Worm (Caenorhabditis elegans) whole organism, L2 larva: ENCODE results near the gene sre-1.

Source experiments
- C34F6.9 ChIP-seq: fragments of 150-350 bp; optimal IDR thresholded peaks from 2 replicates; lab custom pipeline; 2014; ENCODE audit warnings: missing biosample characterization, missing genetic modification characterization
- F13H6.1 ChIP-seq: sonication (generic microtip); optimal IDR thresholded peaks from 2 replicates; lab custom pipeline; 2016; ENCODE audit warnings: missing genetic modification characterization, missing compliant biosample characterization
- Y55F3AM.14 ChIP-seq: fragments of 200-800 bp; sonication (Bioruptor generic); optimal IDR thresholded peaks from 2 replicates; lab custom pipeline; 2018; ENCODE audit warnings: mild to moderate bottlenecking, missing genetic modification characterization, missing compliant biosample characterization
- ZK546.5 ChIP-seq: sonication (generic microtip); optimal IDR thresholded peaks from 2 replicates; lab custom pipeline; 2017; ENCODE audit warnings: missing biosample characterization, missing genetic modification characterization
- alr-1 ChIP-seq: fragments of 150-350 bp; optimal IDR thresholded peaks from 2 replicates; lab custom pipeline; 2014; ENCODE audit warnings: missing biosample characterization, missing genetic modification characterization
- aly-2 ChIP-seq: fragments of 150-350 bp; optimal IDR thresholded peaks from 2 replicates; lab custom pipeline; 2014; ENCODE audit warnings: missing biosample characterization, missing genetic modification characterization
- ama-1 ChIP-seq: fragments of 150-350 bp; optimal IDR thresholded peaks from 2 replicates; lab custom pipeline; 2018; ENCODE audit warnings: inconsistent platforms
- blmp-1 ChIP-seq: sonication (generic microtip); optimal IDR thresholded peaks from 2 replicates; lab custom pipeline; 2017; ENCODE audit warnings: missing genetic modification characterization, mild to moderate bottlenecking, missing compliant biosample characterization, antibody characterized with exemption, moderate library complexity; ENCODE audit not compliant: insufficient read depth
- ceh-16 ChIP-seq: fragments of 150-350 bp; optimal IDR thresholded peaks from 2 replicates; lab custom pipeline; 2014; ENCODE audit warnings: missing biosample characterization, missing genetic modification characterization
- ceh-82 ChIP-seq: fragments of 150-350 bp; optimal IDR thresholded peaks from 2 replicates; lab custom pipeline; 2014; ENCODE audit warnings: missing biosample characterization, missing genetic modification characterization
- crh-2 ChIP-seq: sonication (generic microtip); optimal IDR thresholded peaks from 2 replicates; lab custom pipeline; 2017; ENCODE audit warnings: missing biosample characterization, missing genetic modification characterization
- dmd-4 ChIP-seq: sonication (generic microtip); optimal IDR thresholded peaks from 2 replicates; lab custom pipeline; 2017; ENCODE audit warnings: missing biosample characterization, missing genetic modification characterization
- egl-27 ChIP-seq: sonication (generic microtip); optimal IDR thresholded peaks from 3 replicates; lab custom pipeline; 2017; ENCODE audit warnings: missing biosample characterization, missing genetic modification reagents, missing genetic modification characterization
- elt-1 ChIP-seq: fragments of 150-350 bp; optimal IDR thresholded peaks from 2 replicates; lab custom pipeline; 2014; ENCODE audit warnings: missing biosample characterization, missing genetic modification characterization
- fos-1 ChIP-seq: fragments of 150-350 bp; optimal IDR thresholded peaks from 2 replicates; lab custom pipeline; 2014; ENCODE audit warnings: missing biosample characterization, missing genetic modification characterization
- gmeb-1 ChIP-seq: fragments of 150-350 bp; optimal IDR thresholded peaks from 2 replicates; lab custom pipeline; 2014; ENCODE audit warnings: missing biosample characterization, missing genetic modification characterization
- lin-11 ChIP-seq: fragments of 150-350 bp; sonication (generic microtip); optimal IDR thresholded peaks from 2 replicates; lab custom pipeline; 2014; ENCODE audit warnings: missing biosample characterization, missing genetic modification characterization, inconsistent platforms, mixed read lengths
- lin-13 ChIP-seq: fragments of 150-350 bp; optimal IDR thresholded peaks from 2 replicates; lab custom pipeline; 2014; ENCODE audit warnings: missing biosample characterization, missing genetic modification reagents, missing genetic modification characterization
- lsy-2 ChIP-seq, 2 experiments: fragments of 150-350 bp in 1 of 2; sonication (generic microtip) in 1 of 2; optimal IDR thresholded peaks; 2 replicates each; lab custom pipeline; 2014 to 2017; ENCODE audit warnings: missing biosample characterization in 2 of 2, missing genetic modification characterization in 2 of 2
- mab-5 ChIP-seq: fragments of 150-350 bp; optimal IDR thresholded peaks from 2 replicates; lab custom pipeline; 2014; ENCODE audit warnings: missing biosample characterization, missing genetic modification characterization
- nhr-10 ChIP-seq: sonication (generic microtip); optimal IDR thresholded peaks from 2 replicates; lab custom pipeline; 2017; ENCODE audit warnings: missing biosample characterization, missing genetic modification characterization
- nhr-11 ChIP-seq: fragments of 150-350 bp; optimal IDR thresholded peaks from 2 replicates; lab custom pipeline; 2014; ENCODE audit warnings: missing biosample characterization, missing genetic modification characterization
- nhr-12 ChIP-seq: fragments of 150-350 bp; optimal IDR thresholded peaks from 2 replicates; lab custom pipeline; 2014; ENCODE audit warnings: missing biosample characterization, missing genetic modification characterization
- nhr-129 ChIP-seq: fragments of 150-350 bp; optimal IDR thresholded peaks from 2 replicates; lab custom pipeline; 2014; ENCODE audit warnings: missing biosample characterization, missing genetic modification characterization
- nhr-21 ChIP-seq: fragments of 150-350 bp; optimal IDR thresholded peaks from 2 replicates; lab custom pipeline; 2014; ENCODE audit warnings: missing biosample characterization, missing genetic modification characterization
- nhr-23 ChIP-seq: fragments of 150-350 bp; optimal IDR thresholded peaks from 2 replicates; lab custom pipeline; 2014; ENCODE audit warnings: missing biosample characterization, missing genetic modification reagents, missing genetic modification characterization
- nhr-25 ChIP-seq: fragments of 150-350 bp; sonication (generic microtip); optimal IDR thresholded peaks from 3 replicates; lab custom pipeline; 2014; ENCODE audit warnings: missing biosample characterization, missing genetic modification characterization
- nhr-77 ChIP-seq: fragments of 150-350 bp; optimal IDR thresholded peaks from 2 replicates; lab custom pipeline; 2014; ENCODE audit warnings: missing biosample characterization, missing genetic modification characterization
- peb-1 ChIP-seq: fragments of 150-350 bp; optimal IDR thresholded peaks from 2 replicates; lab custom pipeline; 2014; ENCODE audit warnings: missing biosample characterization, missing genetic modification characterization
- sem-4 ChIP-seq: fragments of 150-350 bp; optimal IDR thresholded peaks from 2 replicates; lab custom pipeline; 2014; ENCODE audit warnings: missing biosample characterization, missing genetic modification reagents, missing genetic modification characterization
- skn-1 ChIP-seq: sonication (generic microtip); optimal IDR thresholded peaks from 2 replicates; lab custom pipeline; 2017; ENCODE audit warnings: missing biosample characterization, missing genetic modification characterization
- sma-3 ChIP-seq: sonication (generic microtip); optimal IDR thresholded peaks from 2 replicates; lab custom pipeline; 2016; ENCODE audit warnings: missing genetic modification reagents, missing genetic modification characterization, missing compliant biosample characterization
- sma-9 ChIP-seq, 2 experiments: fragments of 150-350 bp in 1 of 2; sonication (generic microtip) in 1 of 2; optimal IDR thresholded peaks; 2 replicates each; lab custom pipeline; 2014 to 2016; ENCODE audit warnings: missing genetic modification characterization in 2 of 2, mild to moderate bottlenecking in 1 of 2, missing biosample characterization in 1 of 2, missing compliant biosample characterization in 1 of 2, missing genetic modification reagents in 1 of 2, moderate library complexity in 1 of 2
- unc-39 ChIP-seq: fragments of 150-350 bp; optimal IDR thresholded peaks from 2 replicates; lab custom pipeline; 2014; ENCODE audit warnings: missing biosample characterization, missing genetic modification characterization
- unc-55 ChIP-seq: fragments of 150-350 bp; sonication (generic microtip); optimal IDR thresholded peaks from 3 replicates; lab custom pipeline; 2014; ENCODE audit warnings: missing biosample characterization, missing genetic modification reagents, missing genetic modification characterization
- unc-62 ChIP-seq: fragments of 150-350 bp; optimal IDR thresholded peaks from 2 replicates; lab custom pipeline; 2014; ENCODE audit warnings: missing biosample characterization, missing genetic modification reagents, missing genetic modification characterization
- ztf-4 ChIP-seq: fragments of 150-350 bp; optimal IDR thresholded peaks from 2 replicates; lab custom pipeline; 2014; ENCODE audit warnings: missing biosample characterization, missing genetic modification characterization

Gene sre-1

DNA sequence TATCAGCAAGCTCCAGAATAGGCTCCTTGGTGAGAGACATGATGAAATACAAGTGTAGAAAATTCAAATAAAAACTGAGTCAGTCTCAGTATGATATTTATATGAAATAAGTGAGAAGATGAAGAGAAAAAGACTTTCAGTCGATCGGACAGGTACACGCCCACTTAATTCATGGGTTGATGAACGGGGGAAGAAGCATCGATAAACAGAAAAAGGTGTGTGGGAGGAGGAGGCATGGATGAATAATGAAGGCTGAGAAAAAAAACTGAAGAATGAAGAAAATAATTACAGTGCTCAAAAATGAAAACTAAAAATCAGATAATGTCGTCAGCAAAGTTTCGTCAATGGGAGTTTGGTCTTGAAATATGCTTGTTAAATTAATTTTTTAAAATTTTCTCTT lies 44.0 kb downstream of the sre-1 start, which contains the start of gene trx-1:
trx-1 (minus strand) TSS at position 101 of the 400 bp plus-strand sequence.
- TF ChIP-seq peb-1 (tag; lab: Kevin White, UChicago): no peak
- no peak for TF ChIP-seq nhr-129
- no peak for TF ChIP-seq Y55F3AM.14 (GFP tag; lab: Kevin White, UChicago)
- no peak for TF ChIP-seq nhr-12 (tag; lab: Kevin White, UChicago)
- no peak for TF ChIP-seq F13H6.1 (tag; lab: Kevin White, UChicago)
- TF ChIP-seq C34F6.9 (tag; lab: Kevin White, UChicago): no peak
- no peak for TF ChIP-seq aly-2 (tag; lab: Kevin White, UChicago)
- no peak for TF ChIP-seq lin-11 (tag; lab: Kevin White, UChicago)
- TF ChIP-seq egl-27 (tag; lab: Kevin White, UChicago): no peak
- no peak for TF ChIP-seq dmd-4 (tag; lab: Kevin White, UChicago)
- TF ChIP-seq crh-2: no peak
- TF ChIP-seq lsy-2 (tag; optimal IDR thresholded peaks at IDR 0.05; lab: Kevin White, UChicago): no peak
- TF ChIP-seq ZK546.5 (tag; lab: Kevin White, UChicago): no peak
- TF ChIP-seq unc-55 (GFP tag; lab: Kevin White, UChicago): no peak

DNA sequence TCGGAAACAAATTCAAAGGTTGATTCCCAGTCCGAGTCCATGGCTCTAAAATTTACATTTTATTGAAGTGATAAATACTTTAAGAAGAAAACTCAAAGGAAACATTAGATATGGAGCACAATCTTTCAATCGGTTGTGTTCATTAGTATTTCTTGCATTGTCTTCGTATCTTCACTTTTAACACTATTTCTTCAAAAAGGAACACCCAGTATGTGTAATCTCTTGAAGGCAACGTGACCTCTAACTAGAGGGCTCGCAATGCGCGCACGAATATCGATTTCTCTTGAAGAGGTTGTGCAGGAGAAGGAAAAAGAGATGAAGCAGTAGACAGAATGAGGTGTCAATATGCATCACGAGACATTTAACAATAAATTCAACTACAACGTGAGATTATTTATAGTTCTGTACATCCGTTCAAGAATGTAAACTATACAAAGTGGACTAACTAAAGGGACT lies 45.6 kb downstream of the sre-1 start, which contains the start of the genes B0228.6 and B0228.1:
B0228.6 (minus strand) TSS at position 51 of the 456 bp plus-strand sequence.
B0228.1 (plus strand) TSS at position 228 of the 456 bp plus-strand sequence.
- TF ChIP-seq nhr-10 (tag; lab: Kevin White, UChicago) (no peak), C34F6.9 (tag; lab: Kevin White, UChicago) (peak; percentile 76), lsy-2 (tag; optimal IDR thresholded peaks at IDR 0.05; lab: Kevin White, UChicago) (peak in 1 of 2 experiments; percentile 38)

DNA sequence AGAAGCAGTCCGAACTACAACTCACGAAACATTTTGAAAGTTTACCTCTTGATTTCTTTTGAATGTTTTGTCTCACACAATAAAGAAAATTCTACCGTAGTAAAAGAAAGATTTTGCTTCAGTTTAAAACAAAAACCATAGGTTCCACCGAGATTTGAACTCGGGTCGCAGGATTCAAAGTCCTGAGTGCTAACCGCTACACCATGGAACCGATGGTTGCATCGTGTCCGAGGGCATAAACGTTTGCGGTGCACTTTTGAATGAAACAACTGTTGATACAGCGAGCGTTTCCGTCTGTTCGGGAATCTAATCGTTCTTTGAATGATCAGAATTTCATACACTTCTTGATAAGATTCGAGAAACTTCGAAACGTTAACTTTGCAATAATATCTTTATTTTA lies 47.3 kb downstream of the sre-1 start:
- TF ChIP-seq unc-39 (tag; lab: Kevin White, UChicago): no peak
- peak; percentile 74 for TF ChIP-seq nhr-129
- TF ChIP-seq ama-1 (lab: Kevin White, UChicago): peak; percentile 38
- peak; percentile 24 for TF ChIP-seq egl-27 (tag; lab: Kevin White, UChicago)
- peak; percentile 7 for TF ChIP-seq nhr-77 (tag; lab: Kevin White, UChicago)
- no peak for TF ChIP-seq skn-1 (tag; lab: Kevin White, UChicago)
- TF ChIP-seq unc-62: no peak
- TF ChIP-seq crh-2: peak; percentile 88
- TF ChIP-seq peb-1 (tag; lab: Kevin White, UChicago): no peak
- TF ChIP-seq fos-1 (tag; lab: Kevin White, UChicago): peak; percentile 44
- TF ChIP-seq sma-9 (GFP tag; optimal IDR thresholded peaks at IDR 0.05; lab: Kevin White, UChicago): peak; percentile 75
- no peak for TF ChIP-seq sma-9 (tag; optimal IDR thresholded peaks at IDR 0.05; lab: Kevin White, UChicago)
- TF ChIP-seq sma-3 (GFP tag; lab: Kevin White, UChicago): peak; percentile 81
- TF ChIP-seq F13H6.1 (tag; lab: Kevin White, UChicago): peak; percentile 4
- peak; percentile 69 for TF ChIP-seq gmeb-1 (tag; lab: Kevin White, UChicago)
- TF ChIP-seq lsy-2 (tag; optimal IDR thresholded peaks at IDR 0.05; lab: Kevin White, UChicago): peak in 1 of 2 experiments; percentile 66
- peak; percentile 52 for TF ChIP-seq lin-13 (GFP tag; lab: Kevin White, UChicago)
- peak; percentile 85 for TF ChIP-seq nhr-21
- TF ChIP-seq ztf-4: peak; percentile 39
- TF ChIP-seq, all 48 proteins: peak for 14

DNA sequence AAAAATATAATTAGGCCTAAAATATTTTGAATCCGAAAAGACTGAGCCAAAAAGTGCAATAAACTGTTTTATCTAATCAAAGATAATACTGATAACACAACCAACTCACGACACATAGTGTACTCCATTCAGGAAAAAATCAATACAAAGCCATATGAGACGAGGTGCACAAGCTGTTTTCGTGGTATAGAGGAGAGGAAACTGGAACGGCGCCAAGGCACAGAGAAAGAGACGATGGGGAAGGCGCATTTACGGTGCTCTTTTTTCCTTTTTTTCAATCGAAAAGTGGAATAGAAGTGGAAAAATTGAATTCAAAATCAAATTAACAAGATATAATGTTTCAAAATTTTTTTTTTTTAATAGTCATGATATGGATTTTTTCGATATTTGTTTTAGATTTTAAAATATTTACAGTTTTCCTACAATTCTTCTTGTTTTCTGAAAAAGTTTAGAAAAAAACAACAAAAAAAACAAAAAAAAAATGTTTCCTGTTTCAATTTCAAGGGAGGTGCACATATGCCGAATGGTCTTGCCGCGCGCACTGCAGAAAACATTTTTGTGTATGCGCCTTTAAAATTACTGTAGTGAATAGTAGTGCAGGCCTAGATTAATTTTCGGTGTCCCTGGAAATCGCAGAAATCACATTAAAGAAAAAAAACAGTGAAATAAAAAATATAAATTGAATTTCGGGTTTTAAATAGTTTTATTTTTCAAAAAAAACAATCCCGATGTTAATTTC lies 49.1 kb downstream of the sre-1 start, which contains the start of gene B0228.7:
B0228.7 (minus strand) TSS at position 627 of the 739 bp plus-strand sequence.
- TF ChIP-seq mab-5 (tag; lab: Kevin White, UChicago) (no peak), crh-2 (peak; percentile 50), alr-1 (no peak), sma-3 (GFP tag; lab: Kevin White, UChicago) (no peak), C34F6.9 (tag; lab: Kevin White, UChicago) (peak; percentile 19), sma-9 (GFP tag; optimal IDR thresholded peaks at IDR 0.05; lab: Kevin White, UChicago) (peak; percentile 61), sma-9 (tag; optimal IDR thresholded peaks at IDR 0.05; lab: Kevin White, UChicago) (no peak), ztf-4 (no peak), nhr-77 (tag; lab: Kevin White, UChicago) (no peak), nhr-129 (peak; percentile 55), Y55F3AM.14 (GFP tag; lab: Kevin White, UChicago) (no peak), nhr-12 (tag; lab: Kevin White, UChicago) (no peak), dmd-4 (tag; lab: Kevin White, UChicago) (no peak), peb-1 (tag; lab: Kevin White, UChicago) (no peak), ceh-82 (no peak), elt-1 (tag; lab: Kevin White, UChicago) (no peak), nhr-21 (no peak), sem-4 (tag; lab: Kevin White, UChicago) (no peak), unc-55 (GFP tag; lab: Kevin White, UChicago) (peak; percentile 57), gmeb-1 (tag; lab: Kevin White, UChicago) (no peak), unc-39 (tag; lab: Kevin White, UChicago) (no peak), lsy-2 (tag; optimal IDR thresholded peaks at IDR 0.05; lab: Kevin White, UChicago) (peak in 1 of 2 experiments; percentile 64), unc-62 (no peak), nhr-23 (tag; lab: Kevin White, UChicago) (no peak), ceh-16 (no peak), skn-1 (tag; lab: Kevin White, UChicago) (peak; percentile 39), nhr-25 (tag; lab: Kevin White, UChicago) (no peak), blmp-1 (no peak), ama-1 (lab: Kevin White, UChicago) (no peak), nhr-11 (tag; lab: Kevin White, UChicago) (no peak), lin-13 (GFP tag; lab: Kevin White, UChicago) (peak; percentile 46), fos-1 (tag; lab: Kevin White, UChicago) (peak; percentile 37), lin-11 (tag; lab: Kevin White, UChicago) (no peak)
